Worm (Caenorhabditis elegans): Measurements from ENCODE around the gene srg-28.
A peak's percentile ranks its signal among the peaks of the same experiment; 100 is the strongest.

Gene srg-28

ce11 chrV:5329677-5330266 is 4.9 kb upstream of the srg-28 start (continued):
- TF ChIP-seq ama-1 (optimal IDR thresholded peaks at IDR 0.05) (no peak), pha-4 (tag; optimal IDR thresholded peaks at IDR 0.05) (peak; percentile 71), nhr-23 (tag; optimal IDR thresholded peaks at IDR 0.05) (peak; percentile 9), lin-39 (tag; optimal IDR thresholded peaks at IDR 0.05) (peak; percentile 38), nhr-12 (tag; optimal IDR thresholded peaks at IDR 0.05) (no peak), ceh-9 (tag; optimal IDR thresholded peaks at IDR 0.05) (no peak), nhr-76 (tag; optimal IDR thresholded peaks at IDR 0.05) (no peak), egl-27 (tag; optimal IDR thresholded peaks at IDR 0.05) (no peak), ceh-16 (tag; optimal IDR thresholded peaks at IDR 0.05) (no peak), unc-62 (GFP tag; optimal IDR thresholded peaks at IDR 0.05) (no peak), ceh-28 (tag; optimal IDR thresholded peaks at IDR 0.05) (no peak), skn-1 (tag; optimal IDR thresholded peaks at IDR 0.05) (no peak), nhr-28 (tag; optimal IDR thresholded peaks at IDR 0.05) (no peak), nfya-1 (tag; optimal IDR thresholded peaks at IDR 0.05; ENCODE audit: insufficient read depth) (peak; percentile 48), egl-5 (tag; optimal IDR thresholded peaks at IDR 0.05) (no peak), lin-15B (tag; optimal IDR thresholded peaks at IDR 0.05) (peak; percentile 23), hmg-11 (tag; optimal IDR thresholded peaks at IDR 0.05) (peak; percentile 33), ceh-82 (tag; optimal IDR thresholded peaks at IDR 0.05) (no peak), pqm-1 (tag; optimal IDR thresholded peaks at IDR 0.05) (peak; percentile 41), elt-1 (tag; optimal IDR thresholded peaks at IDR 0.05) (no peak)

ce11 chrV:5330967-5331366 is 3.7 kb upstream of the srg-28 start, which contains the start of gene srg-26:
Gene srg-26, plus strand, starts transcription at chrV:5331267.
- no peak for TF ChIP-seq nhr-11 (tag; optimal IDR thresholded peaks at IDR 0.05)
- TF ChIP-seq ceh-16 (tag; optimal IDR thresholded peaks at IDR 0.05) = no peak
- no peak for TF ChIP-seq eor-1 (tag; optimal IDR thresholded peaks at IDR 0.05)
- no peak for TF ChIP-seq sea-2 (GFP tag; optimal IDR thresholded peaks at IDR 0.05)
- no peak for TF ChIP-seq ceh-9 (tag; optimal IDR thresholded peaks at IDR 0.05)
- no peak for TF ChIP-seq jun-1 (tag; optimal IDR thresholded peaks at IDR 0.05)
- no peak for TF ChIP-seq ztf-4 (tag; optimal IDR thresholded peaks at IDR 0.05)
- TF ChIP-seq unc-62 (GFP tag; optimal IDR thresholded peaks at IDR 0.05) = no peak
- no peak for TF ChIP-seq hmg-11 (tag; optimal IDR thresholded peaks at IDR 0.05)
- TF ChIP-seq ztf-11 (tag; optimal IDR thresholded peaks at IDR 0.05) = no peak
- no peak for TF ChIP-seq nhr-67 (tag; optimal IDR thresholded peaks at IDR 0.05)
- no peak for TF ChIP-seq mdl-1 (tag; optimal IDR thresholded peaks at IDR 0.05)
- no peak for TF ChIP-seq elt-2 (tag; optimal IDR thresholded peaks at IDR 0.05)
- no peak for TF ChIP-seq nhr-77 (tag; optimal IDR thresholded peaks at IDR 0.05)
- TF ChIP-seq nhr-237 (tag; optimal IDR thresholded peaks at IDR 0.05) = no peak
- TF ChIP-seq lin-39 (tag; optimal IDR thresholded peaks at IDR 0.05) = no peak
- TF ChIP-seq pha-4 (tag; optimal IDR thresholded peaks at IDR 0.05) = no peak
- no peak for TF ChIP-seq egl-27 (tag; optimal IDR thresholded peaks at IDR 0.05)
- no peak for TF ChIP-seq nhr-25 (tag; optimal IDR thresholded peaks at IDR 0.05)

ce11 chrV:5336884-5337283 is 2.2 kb downstream of the srg-28 start, which contains the start of gene srg-29:
Gene srg-29, plus strand, starts transcription at chrV:5337184.
- no peak for TF ChIP-seq nfya-1 (tag; optimal IDR thresholded peaks at IDR 0.05; ENCODE audit: insufficient read depth)
- no peak for TF ChIP-seq fos-1 (tag; optimal IDR thresholded peaks at IDR 0.05)
- TF ChIP-seq ama-1 (optimal IDR thresholded peaks at IDR 0.05) = no peak
- no peak for TF ChIP-seq daf-12 (tag; optimal IDR thresholded peaks at IDR 0.05)
- TF ChIP-seq jun-1 (tag; optimal IDR thresholded peaks at IDR 0.05) = no peak
- TF ChIP-seq snpc-4 (tag; optimal IDR thresholded peaks at IDR 0.05) = no peak
- no peak for TF ChIP-seq elt-2 (tag; optimal IDR thresholded peaks at IDR 0.05)
- no peak for TF ChIP-seq skn-1 (tag; optimal IDR thresholded peaks at IDR 0.05)
- TF ChIP-seq ceh-16 (tag; optimal IDR thresholded peaks at IDR 0.05) = no peak
- no peak for TF ChIP-seq sea-2 (GFP tag; optimal IDR thresholded peaks at IDR 0.05)
- TF ChIP-seq nhr-77 (tag; optimal IDR thresholded peaks at IDR 0.05) = no peak
- no peak for TF ChIP-seq pha-4 (tag; optimal IDR thresholded peaks at IDR 0.05)
- no peak for TF ChIP-seq R02D3.7 (tag; optimal IDR thresholded peaks at IDR 0.05)
- no peak for TF ChIP-seq lin-39 (tag; optimal IDR thresholded peaks at IDR 0.05)
- no peak for TF ChIP-seq eor-1 (tag; optimal IDR thresholded peaks at IDR 0.05)
- no peak for TF ChIP-seq mml-1 (tag; optimal IDR thresholded peaks at IDR 0.05)
- TF ChIP-seq nhr-12 (tag; optimal IDR thresholded peaks at IDR 0.05) = no peak
- no peak for TF ChIP-seq nhr-11 (tag; optimal IDR thresholded peaks at IDR 0.05)

ce11 chrV:5339497-5339896 is 4.8 kb downstream of the srg-28 start, which contains the start of gene srg-27:
Gene srg-27, plus strand, starts transcription at chrV:5339797.
- TF ChIP-seq nhr-23 (tag; optimal IDR thresholded peaks at IDR 0.05) = no peak
- no peak for TF ChIP-seq egl-5 (tag; optimal IDR thresholded peaks at IDR 0.05)
- no peak for TF ChIP-seq hmg-11 (tag; optimal IDR thresholded peaks at IDR 0.05)
- no peak for TF ChIP-seq R02D3.7 (tag; optimal IDR thresholded peaks at IDR 0.05)
- TF ChIP-seq nhr-76 (tag; optimal IDR thresholded peaks at IDR 0.05) = no peak
- TF ChIP-seq lsy-12 (tag; optimal IDR thresholded peaks at IDR 0.05) = no peak
- no peak for TF ChIP-seq nhr-43 (tag; optimal IDR thresholded peaks at IDR 0.05; ENCODE audit: poor library complexity, severe bottlenecking)
- no peak for TF ChIP-seq ama-1 (optimal IDR thresholded peaks at IDR 0.05)
- no peak for TF ChIP-seq ceh-82 (tag; optimal IDR thresholded peaks at IDR 0.05)
- TF ChIP-seq fos-1 (tag; optimal IDR thresholded peaks at IDR 0.05) = no peak
- no peak for TF ChIP-seq pha-4 (tag; optimal IDR thresholded peaks at IDR 0.05)
- TF ChIP-seq nhr-11 (tag; optimal IDR thresholded peaks at IDR 0.05) = no peak
- TF ChIP-seq ceh-28 (tag; optimal IDR thresholded peaks at IDR 0.05) = no peak
- no peak for TF ChIP-seq skn-1 (tag; optimal IDR thresholded peaks at IDR 0.05)
- no peak for TF ChIP-seq elt-1 (tag; optimal IDR thresholded peaks at IDR 0.05)
- TF ChIP-seq ceh-9 (tag; optimal IDR thresholded peaks at IDR 0.05) = no peak
- no peak for TF ChIP-seq fkh-2 (tag; optimal IDR thresholded peaks at IDR 0.05)
- TF ChIP-seq elt-3 (tag; optimal IDR thresholded peaks at IDR 0.05) = no peak
- no peak for TF ChIP-seq lin-15B (tag; optimal IDR thresholded peaks at IDR 0.05)

All from whole organism, L3 larva.